Worm (Caenorhabditis elegans) whole organism, L1 larva: ENCODE measurements around the gene C25D7.15.

ENCODE experiments used
- C16A3.4 ChIP-seq: fragments of 150-350 bp; optimal IDR thresholded peaks from 2 replicates; lab custom pipeline; 2014; ENCODE audit warnings: missing biosample characterization, missing genetic modification characterization
- C34B4.2 ChIP-seq: sonication (generic microtip); optimal IDR thresholded peaks from 2 replicates; lab custom pipeline; 2017; ENCODE audit warnings: mild to moderate bottlenecking, missing genetic modification characterization, missing compliant biosample characterization
- F16B12.6 ChIP-seq: fragments of 150-350 bp; optimal IDR thresholded peaks from 2 replicates; lab custom pipeline; 2014; ENCODE audit warnings: missing biosample characterization, missing genetic modification characterization
- Y116A8C.19 ChIP-seq: sonication (generic microtip); optimal IDR thresholded peaks from 2 replicates; lab custom pipeline; 2016; ENCODE audit warnings: missing compliant biosample characterization, missing genetic modification characterization, borderline replicate concordance
- aha-1 ChIP-seq: fragments of 150-350 bp; optimal IDR thresholded peaks from 2 replicates; lab custom pipeline; 2014; ENCODE audit warnings: missing biosample characterization, missing genetic modification characterization
- ama-1 ChIP-seq: fragments of 150-350 bp; optimal IDR thresholded peaks from 2 replicates; lab custom pipeline; 2014
- ceh-63 ChIP-seq: fragments of 200-800 bp; sonication (Bioruptor generic); optimal IDR thresholded peaks from 2 replicates; lab custom pipeline; 2018; ENCODE audit warnings: mild to moderate bottlenecking, missing genetic modification characterization, missing compliant biosample characterization
- ceh-82 ChIP-seq, 3 experiments: fragments of 150-350 bp in 1 of 3; sonication (generic microtip) in 2 of 3; optimal IDR thresholded peaks; 2 replicates each; lab custom pipeline; 2014 to 2017; ENCODE audit warnings: missing biosample characterization in 3 of 3, missing genetic modification characterization in 3 of 3
- ceh-90 ChIP-seq: sonication (generic microtip); optimal IDR thresholded peaks from 2 replicates; lab custom pipeline; 2016; ENCODE audit warnings: missing genetic modification characterization, missing compliant biosample characterization
- ces-1 ChIP-seq: fragments of 150-350 bp; optimal IDR thresholded peaks from 2 replicates; lab custom pipeline; 2014; ENCODE audit warnings: missing biosample characterization, missing genetic modification reagents, missing genetic modification characterization
- efl-3 ChIP-seq: fragments of 200-800 bp; sonication (Bioruptor generic); optimal IDR thresholded peaks from 2 replicates; lab custom pipeline; 2018; ENCODE audit warnings: mild to moderate bottlenecking, missing genetic modification characterization, missing compliant biosample characterization
- egl-13 ChIP-seq: sonication (generic microtip); optimal IDR thresholded peaks from 2 replicates; lab custom pipeline; 2016; ENCODE audit warnings: missing genotype, missing genetic modification reagents, missing genetic modification characterization, missing compliant biosample characterization
- egl-27 ChIP-seq, 2 experiments: fragments of 150-350 bp in 1 of 2; sonication (generic microtip); optimal IDR thresholded peaks; 3 replicates each; lab custom pipeline; 2017 to 2018; ENCODE audit warnings: missing biosample characterization in 2 of 2, missing genetic modification characterization in 2 of 2, missing genetic modification reagents in 2 of 2
- elt-2 ChIP-seq: sonication (generic microtip); optimal IDR thresholded peaks from 2 replicates; lab custom pipeline; 2016; ENCODE audit warnings: missing genetic modification characterization, mild to moderate bottlenecking, inconsistent platforms, missing compliant biosample characterization, missing genetic modification reagents
- elt-3 ChIP-seq, 6 experiments: fragments of 150-350 bp in 1 of 6; sonication (generic microtip); optimal IDR thresholded peaks; 2 replicates each; lab custom pipeline; 2017 to 2018; ENCODE audit warnings: missing biosample characterization in 6 of 6, missing genetic modification characterization in 6 of 6, inconsistent platforms in 1 of 6
- ets-5 ChIP-seq: fragments of 200-800 bp; sonication (Bioruptor generic); IDR thresholded peaks from 2 replicates; pipeline ENCODE4 v1.3.6; 2022; ENCODE audit warnings: missing genetic modification characterization, missing compliant biosample characterization
- fkh-10 ChIP-seq: sonication (generic microtip); optimal IDR thresholded peaks from 2 replicates; lab custom pipeline; 2017; ENCODE audit warnings: missing biosample characterization, missing genetic modification reagents, missing genetic modification characterization
- fkh-4 ChIP-seq: sonication (generic microtip); optimal IDR thresholded peaks from 2 replicates; lab custom pipeline; 2016; ENCODE audit warnings: missing compliant biosample characterization, missing genetic modification characterization, borderline replicate concordance
- fkh-8 ChIP-seq: sonication (generic microtip); optimal IDR thresholded peaks from 2 replicates; lab custom pipeline; 2016; ENCODE audit warnings: mild to moderate bottlenecking, missing genetic modification characterization, missing compliant biosample characterization
- fos-1 ChIP-seq: fragments of 150-350 bp; optimal IDR thresholded peaks from 2 replicates; lab custom pipeline; 2014; ENCODE audit warnings: missing biosample characterization, missing genetic modification characterization
- grh-1 ChIP-seq: fragments of 200-800 bp; sonication (Bioruptor generic); IDR thresholded peaks from 2 replicates; pipeline ENCODE4 v1.3.6; 2022; ENCODE audit warnings: missing genetic modification reagents, missing genetic modification characterization, missing compliant biosample characterization
- hlh-4 ChIP-seq: sonication (generic microtip); optimal IDR thresholded peaks from 2 replicates; lab custom pipeline; 2016; ENCODE audit warnings: mild to moderate bottlenecking, missing genetic modification characterization, missing compliant biosample characterization
- hpl-2 ChIP-seq: fragments of 150-350 bp; optimal IDR thresholded peaks from 2 replicates; lab custom pipeline; 2014; ENCODE audit warnings: missing biosample characterization, missing genetic modification reagents, missing genetic modification characterization
- irx-1 ChIP-seq: sonication (generic microtip); optimal IDR thresholded peaks from 2 replicates; lab custom pipeline; 2016; ENCODE audit warnings: missing genetic modification characterization, missing compliant biosample characterization
- isw-1 ChIP-seq: fragments of 200-800 bp; sonication (Bioruptor generic); IDR thresholded peaks from 2 replicates; pipeline ENCODE4 v1.3.6; 2022; ENCODE audit warnings: missing genetic modification characterization, missing compliant biosample characterization
- jun-1 ChIP-seq: fragments of 150-350 bp; optimal IDR thresholded peaks from 2 replicates; lab custom pipeline; 2014; ENCODE audit warnings: missing biosample characterization, missing genetic modification reagents, missing genetic modification characterization
- lin-14 ChIP-seq: fragments of 200-800 bp; sonication (Bioruptor generic); optimal IDR thresholded peaks from 2 replicates; lab custom pipeline; 2018; ENCODE audit warnings: mild to moderate bottlenecking, missing genetic modification characterization, moderate library complexity, missing compliant biosample characterization
- lin-35 ChIP-seq, 2 experiments: fragments of 150-350 bp; optimal IDR thresholded peaks; 2 replicates each; lab custom pipeline; 2014; ENCODE audit warnings: missing biosample characterization in 2 of 2, missing genetic modification characterization in 2 of 2, missing genetic modification reagents in 2 of 2
- lin-39 ChIP-seq: fragments of 150-350 bp; optimal IDR thresholded peaks from 2 replicates; lab custom pipeline; 2014; ENCODE audit warnings: missing biosample characterization, missing genetic modification reagents, missing genetic modification characterization
- lir-3 ChIP-seq: sonication (generic microtip); optimal IDR thresholded peaks from 2 replicates; lab custom pipeline; 2016; ENCODE audit warnings: mild to moderate bottlenecking, missing genetic modification characterization, moderate library complexity, missing compliant biosample characterization; ENCODE audit not compliant: poor library complexity
- lsy-2 ChIP-seq, 2 experiments: fragments of 150-350 bp; optimal IDR thresholded peaks; 2 replicates each; lab custom pipeline; 2014; ENCODE audit warnings: missing biosample characterization in 2 of 2, missing genetic modification characterization in 2 of 2
- mab-9 ChIP-seq: fragments of 200-800 bp; sonication (Bioruptor generic); IDR thresholded peaks from 2 replicates; pipeline ENCODE4 v1.3.6; 2022; ENCODE audit warnings: missing genetic modification reagents, missing genetic modification characterization, missing compliant biosample characterization
- mep-1 ChIP-seq: fragments of 150-350 bp; optimal IDR thresholded peaks from 2 replicates; lab custom pipeline; 2014; ENCODE audit warnings: missing biosample characterization, missing genetic modification characterization
- nhr-19 ChIP-seq: fragments of 200-800 bp; sonication (Bioruptor generic); conservative IDR thresholded peaks from 2 replicates; pipeline ENCODE4 v1.3.6; 2022; ENCODE audit warnings: missing genetic modification characterization, missing compliant biosample characterization
- nhr-28 ChIP-seq: fragments of 150-350 bp; optimal IDR thresholded peaks from 2 replicates; lab custom pipeline; 2014; ENCODE audit warnings: missing biosample characterization, missing genetic modification characterization
- nhr-71 ChIP-seq: sonication (generic microtip); optimal IDR thresholded peaks from 2 replicates; lab custom pipeline; 2016; ENCODE audit warnings: mild to moderate bottlenecking, missing genetic modification characterization, moderate library complexity, missing compliant biosample characterization
- nhr-76 ChIP-seq: sonication (generic microtip); optimal IDR thresholded peaks from 2 replicates; lab custom pipeline; 2017; ENCODE audit warnings: missing biosample characterization, missing genetic modification characterization
- nhr-77 ChIP-seq: fragments of 150-350 bp; optimal IDR thresholded peaks from 2 replicates; lab custom pipeline; 2014; ENCODE audit warnings: missing biosample characterization, missing genetic modification characterization
- nhr-84 ChIP-seq: sonication (generic microtip); optimal IDR thresholded peaks from 2 replicates; lab custom pipeline; 2017; ENCODE audit warnings: missing biosample characterization, missing genetic modification characterization
- nhr-85 ChIP-seq: sonication (generic microtip); peaks from one replicate; lab custom pipeline; 2016; ENCODE audit warnings: missing genetic modification characterization, inconsistent platforms, missing compliant biosample characterization
- pag-3 ChIP-seq: sonication (generic microtip); optimal IDR thresholded peaks from 2 replicates; lab custom pipeline; 2017; ENCODE audit warnings: missing genetic modification characterization, mild to moderate bottlenecking, missing compliant biosample characterization, antibody characterized with exemption, borderline replicate concordance; ENCODE audit not compliant: insufficient read depth
- pqm-1 ChIP-seq: sonication (generic microtip); optimal IDR thresholded peaks from 3 replicates; lab custom pipeline; 2017; ENCODE audit warnings: missing biosample characterization, missing genetic modification characterization
- rnt-1 ChIP-seq: sonication (generic microtip); optimal IDR thresholded peaks from 2 replicates; lab custom pipeline; 2016; ENCODE audit warnings: mild to moderate bottlenecking, missing genetic modification characterization, moderate library complexity, missing compliant biosample characterization
- skn-1 ChIP-seq: fragments of 150-350 bp; optimal IDR thresholded peaks from 2 replicates; lab custom pipeline; 2014; ENCODE audit warnings: missing biosample characterization, missing genetic modification characterization
- snpc-4 ChIP-seq: fragments of 150-350 bp; optimal IDR thresholded peaks from 2 replicates; lab custom pipeline; 2014; ENCODE audit warnings: missing biosample characterization, missing genetic modification characterization
- swsn-7 ChIP-seq: sonication (generic microtip); optimal IDR thresholded peaks from 2 replicates; lab custom pipeline; 2016; ENCODE audit warnings: missing genetic modification characterization, missing compliant biosample characterization
- tlp-1 ChIP-seq: fragments of 150-350 bp; optimal IDR thresholded peaks from 2 replicates; lab custom pipeline; 2014; ENCODE audit warnings: missing biosample characterization, missing genetic modification characterization
- unc-30 ChIP-seq: sonication (generic microtip); optimal IDR thresholded peaks from 2 replicates; lab custom pipeline; 2017; ENCODE audit warnings: missing biosample characterization, missing genetic modification characterization
- unc-62 ChIP-seq: fragments of 150-350 bp; optimal IDR thresholded peaks from 2 replicates; lab custom pipeline; 2014; ENCODE audit warnings: missing biosample characterization, missing genetic modification reagents, missing genetic modification characterization
- unc-98 ChIP-seq: fragments of 200-800 bp; sonication (Bioruptor generic); IDR thresholded peaks from 2 replicates; pipeline ENCODE4 v1.3.6; 2022; ENCODE audit warnings: missing genetic modification characterization, missing compliant biosample characterization
- xbp-1 ChIP-seq: sonication (generic microtip); optimal IDR thresholded peaks from 2 replicates; lab custom pipeline; 2016; ENCODE audit warnings: missing genetic modification characterization, missing compliant biosample characterization
- zag-1 ChIP-seq: fragments of 150-350 bp; optimal IDR thresholded peaks from 2 replicates; lab custom pipeline; 2014; ENCODE audit warnings: missing biosample characterization, missing genetic modification characterization
- ztf-11 ChIP-seq, 2 experiments: sonication (generic microtip); optimal IDR thresholded peaks; 2 replicates each; lab custom pipeline; 2016 to 2017; ENCODE audit warnings: missing genetic modification characterization in 2 of 2, missing biosample characterization in 1 of 2, missing compliant biosample characterization in 1 of 2
- ztf-4 ChIP-seq: fragments of 150-350 bp; optimal IDR thresholded peaks from 2 replicates; lab custom pipeline; 2014; ENCODE audit warnings: missing biosample characterization, missing genetic modification characterization

The C25D7.15 gene

ce11 chrV:15059534-15059933 lies at the start of gene C25D7.15, which contains the start of gene mcm-3:
C25D7.15 (plus strand) TSS chrV:15059808.
mcm-3 (minus strand) TSS chrV:15059599.
- TF ChIP-seq nhr-84 (tag; lab: Kevin White, UChicago): no peak
- peak; percentile 49 for TF ChIP-seq mep-1 (tag; lab: Kevin White, UChicago)
- no peak for TF ChIP-seq unc-30 (tag; lab: Kevin White, UChicago)
- peak; percentile 17 to 47 for TF ChIP-seq lsy-2 (tag; optimal IDR thresholded peaks at IDR 0.05; lab: Kevin White, UChicago)
- TF ChIP-seq efl-3: no peak
- no peak for TF ChIP-seq unc-62 (GFP tag; lab: Kevin White, UChicago)
- TF ChIP-seq nhr-77 (tag; lab: Kevin White, UChicago): no peak
- peak; percentile 34 for TF ChIP-seq C16A3.4 (tag; lab: Kevin White, UChicago)
- TF ChIP-seq hlh-4 (tag; lab: Kevin White, UChicago): no peak
- TF ChIP-seq fkh-10 (GFP tag; lab: Kevin White, UChicago): no peak
- no peak for TF ChIP-seq hpl-2 (GFP tag; lab: Kevin White, UChicago)
- no peak for TF ChIP-seq fos-1
- TF ChIP-seq isw-1 (GFP tag; lab: Robert Waterston, UW): no peak
- no peak for TF ChIP-seq fkh-8 (tag; lab: Kevin White, UChicago)
- TF ChIP-seq nhr-71 (tag; lab: Kevin White, UChicago): peak; percentile 55
- no peak for TF ChIP-seq Y116A8C.19 (tag; lab: Kevin White, UChicago)
- TF ChIP-seq lir-3 (tag; lab: Kevin White, UChicago): no peak
- TF ChIP-seq pag-3 (tag; lab: Kevin White, UChicago): no peak
- peak; percentile 37 for TF ChIP-seq skn-1 (tag; lab: Kevin White, UChicago)
- no peak for TF ChIP-seq fkh-4 (tag; lab: Kevin White, UChicago)
- TF ChIP-seq ztf-11 (tag; optimal IDR thresholded peaks at IDR 0.05; lab: Kevin White, UChicago): no peak
- no peak for TF ChIP-seq snpc-4
- no peak for TF ChIP-seq mab-9 (GFP tag; lab: Robert Waterston, UW)
- TF ChIP-seq ets-5 (GFP tag; lab: Robert Waterston, UW): no peak
- no peak for TF ChIP-seq elt-2
- TF ChIP-seq ceh-82 (tag; optimal IDR thresholded peaks at IDR 0.05; lab: Kevin White, UChicago): no peak
- TF ChIP-seq swsn-7: peak; percentile 26
- TF ChIP-seq ama-1 (lab: Kevin White, UChicago): no peak
- TF ChIP-seq rnt-1 (tag; lab: Kevin White, UChicago): peak; percentile 31
- no peak for TF ChIP-seq tlp-1
- TF ChIP-seq ceh-63 (GFP tag; lab: Kevin White, UChicago): no peak
- TF ChIP-seq nhr-19 (GFP tag; lab: Robert Waterston, UW): no peak
- TF ChIP-seq ces-1 (GFP tag; lab: Kevin White, UChicago): no peak
- no peak for TF ChIP-seq nhr-28 (tag; lab: Kevin White, UChicago)
- no peak for TF ChIP-seq lin-39
- TF ChIP-seq ztf-4: no peak
- TF ChIP-seq unc-98: no peak
- TF ChIP-seq ceh-90 (tag; lab: Kevin White, UChicago): no peak
- no peak for TF ChIP-seq nhr-76
- no peak for TF ChIP-seq jun-1
- TF ChIP-seq lin-14 (GFP tag; lab: Kevin White, UChicago): no peak
- TF ChIP-seq zag-1 (tag; lab: Kevin White, UChicago): no peak
- TF ChIP-seq irx-1 (tag; lab: Kevin White, UChicago): no peak
- TF ChIP-seq pqm-1 (tag; lab: Kevin White, UChicago): no peak
- TF ChIP-seq xbp-1 (tag; lab: Kevin White, UChicago): no peak
- TF ChIP-seq nhr-85 (tag; lab: Kevin White, UChicago): peak; percentile 38
- TF ChIP-seq aha-1 (tag; lab: Kevin White, UChicago): no peak
- peak; percentile 71 to 90 for TF ChIP-seq lin-35 (GFP tag; optimal IDR thresholded peaks at IDR 0.05; lab: Kevin White, UChicago)
- peak; percentile 88 for TF ChIP-seq F16B12.6 (tag; lab: Kevin White, UChicago)
- TF ChIP-seq elt-3 (tag; optimal IDR thresholded peaks at IDR 0.05; lab: Kevin White, UChicago): peak in 1 of 6 experiments; percentile 8
- no peak for TF ChIP-seq egl-27 (tag; optimal IDR thresholded peaks at IDR 0.05; lab: Kevin White, UChicago)
- no peak for TF ChIP-seq egl-13
- TF ChIP-seq C34B4.2 (tag; lab: Kevin White, UChicago): no peak
- TF ChIP-seq grh-1 (GFP tag; lab: Robert Waterston, UW): no peak
